Worm (Caenorhabditis elegans): Measurements from ENCODE around the gene R09E10.5.

ce11 chrIV:10273360-10273759 is 28.7 kb downstream of the R09E10.5 start:
- TF ChIP-seq R02D3.7 (tag; optimal IDR thresholded peaks at IDR 0.05) (no peak), nhr-67 (tag; optimal IDR thresholded peaks at IDR 0.05) (no peak), snpc-4 (tag; optimal IDR thresholded peaks at IDR 0.05) (no peak), nhr-76 (tag; optimal IDR thresholded peaks at IDR 0.05) (no peak), ama-1 (optimal IDR thresholded peaks at IDR 0.05) (no peak), nhr-12 (tag; optimal IDR thresholded peaks at IDR 0.05) (no peak), lsy-12 (tag; optimal IDR thresholded peaks at IDR 0.05) (no peak), ceh-28 (tag; optimal IDR thresholded peaks at IDR 0.05) (no peak), unc-62 (GFP tag; optimal IDR thresholded peaks at IDR 0.05) (no peak), nhr-11 (tag; optimal IDR thresholded peaks at IDR 0.05) (no peak), ceh-16 (tag; optimal IDR thresholded peaks at IDR 0.05) (no peak), pha-4 (tag; optimal IDR thresholded peaks at IDR 0.05) (no peak), unc-39 (tag; optimal IDR thresholded peaks at IDR 0.05) (no peak), nhr-237 (tag; optimal IDR thresholded peaks at IDR 0.05) (no peak)

All from whole organism, L3 larva.